Worm (Caenorhabditis elegans) whole organism, mixed stage, embryonic: ENCODE results near the gene M02D8.2.

Experiments used
- bed-3 ChIP-seq: fragments of 200-800 bp; sonication (Bioruptor generic); optimal IDR thresholded peaks from 3 replicates; lab custom pipeline; 2018; ENCODE audit warnings: mild to moderate bottlenecking, missing genetic modification characterization, moderate library complexity, missing compliant biosample characterization
- ceh-39 ChIP-seq: fragments of 150-350 bp; optimal IDR thresholded peaks from 2 replicates; lab custom pipeline; 2014; ENCODE audit warnings: missing biosample characterization, missing genetic modification characterization
- ceh-43 ChIP-seq: fragments of 200-800 bp; sonication (Bioruptor generic); optimal IDR thresholded peaks from 2 replicates; lab custom pipeline; 2018; ENCODE audit warnings: mild to moderate bottlenecking, missing genetic modification characterization, moderate library complexity, missing compliant biosample characterization
- ces-1 ChIP-seq: fragments of 150-350 bp; optimal IDR thresholded peaks from 2 replicates; lab custom pipeline; 2014; ENCODE audit warnings: missing biosample characterization, missing genetic modification reagents, missing genetic modification characterization
- cnd-1 ChIP-seq: fragments of 200-800 bp; sonication (Bioruptor generic); optimal IDR thresholded peaks from 2 replicates; lab custom pipeline; 2018; ENCODE audit warnings: mild to moderate bottlenecking, missing genetic modification characterization, missing compliant biosample characterization
- drap-1 ChIP-seq: fragments of 200-800 bp; sonication (Bioruptor generic); optimal IDR thresholded peaks from 3 replicates; lab custom pipeline; 2018; ENCODE audit warnings: mild to moderate bottlenecking, missing genetic modification characterization, missing compliant biosample characterization
- elt-1 ChIP-seq: sonication (generic microtip); optimal IDR thresholded peaks from 2 replicates; lab custom pipeline; 2017; ENCODE audit warnings: missing genetic modification characterization, mild to moderate bottlenecking, missing compliant biosample characterization, antibody characterized with exemption, moderate library complexity, borderline replicate concordance; ENCODE audit not compliant: insufficient read depth
- elt-3 ChIP-seq: fragments of 150-350 bp; optimal IDR thresholded peaks from 2 replicates; lab custom pipeline; 2014; ENCODE audit warnings: missing biosample characterization, missing genetic modification characterization
- ham-2 ChIP-seq: fragments of 200-800 bp; sonication (Bioruptor generic); optimal IDR thresholded peaks from 2 replicates; lab custom pipeline; 2018; ENCODE audit warnings: mild to moderate bottlenecking, missing genetic modification characterization, missing compliant biosample characterization
- lin-13 ChIP-seq: fragments of 150-350 bp; optimal IDR thresholded peaks from 2 replicates; lab custom pipeline; 2014; ENCODE audit warnings: missing biosample characterization, missing genetic modification characterization
- lin-32 ChIP-seq: fragments of 200-800 bp; sonication (Bioruptor generic); optimal IDR thresholded peaks from 2 replicates; lab custom pipeline; 2018; ENCODE audit warnings: mild to moderate bottlenecking, missing genetic modification characterization, missing compliant biosample characterization
- lsy-2 ChIP-seq: fragments of 150-350 bp; optimal IDR thresholded peaks from 2 replicates; lab custom pipeline; 2014; ENCODE audit warnings: missing biosample characterization, missing genetic modification characterization
- mab-5 ChIP-seq: fragments of 150-350 bp; optimal IDR thresholded peaks from 2 replicates; lab custom pipeline; 2014; ENCODE audit warnings: missing biosample characterization, missing genetic modification characterization
- mep-1 ChIP-seq: fragments of 150-350 bp; optimal IDR thresholded peaks from 2 replicates; lab custom pipeline; 2017; ENCODE audit warnings: missing biosample characterization, missing genetic modification reagents, missing genetic modification characterization, inconsistent platforms
- mls-2 ChIP-seq: sonication (generic microtip); optimal IDR thresholded peaks from 2 replicates; lab custom pipeline; 2016; ENCODE audit warnings: mild to moderate bottlenecking, missing genetic modification characterization, moderate library complexity, missing compliant biosample characterization
- nhr-12 ChIP-seq: fragments of 150-350 bp; optimal IDR thresholded peaks from 2 replicates; lab custom pipeline; 2014; ENCODE audit warnings: missing biosample characterization, missing genetic modification characterization
- nhr-237 ChIP-seq: fragments of 150-350 bp; optimal IDR thresholded peaks from 2 replicates; lab custom pipeline; 2014; ENCODE audit warnings: missing biosample characterization, missing genetic modification characterization
- nhr-76 ChIP-seq: sonication (generic microtip); optimal IDR thresholded peaks from 2 replicates; lab custom pipeline; 2017; ENCODE audit warnings: missing biosample characterization, missing genetic modification characterization
- sem-2 ChIP-seq: fragments of 200-800 bp; sonication (Bioruptor generic); optimal IDR thresholded peaks from 2 replicates; lab custom pipeline; 2018; ENCODE audit warnings: mild to moderate bottlenecking, missing genetic modification characterization, missing compliant biosample characterization
- snpc-4 ChIP-seq: fragments of 150-350 bp; optimal IDR thresholded peaks from 2 replicates; lab custom pipeline; 2014; ENCODE audit warnings: missing biosample characterization, missing genetic modification characterization
- tbx-8 ChIP-seq: fragments of 200-800 bp; sonication (Bioruptor generic); optimal IDR thresholded peaks from 2 replicates; lab custom pipeline; 2018; ENCODE audit warnings: mild to moderate bottlenecking, missing genetic modification characterization, moderate library complexity, missing compliant biosample characterization
- unc-120 ChIP-seq: sonication (generic microtip); optimal IDR thresholded peaks from 2 replicates; lab custom pipeline; 2017; ENCODE audit warnings: missing genetic modification characterization, missing compliant biosample characterization; ENCODE audit not compliant: poor library complexity, severe bottlenecking
- unc-39 ChIP-seq: fragments of 150-350 bp; optimal IDR thresholded peaks from 2 replicates; lab custom pipeline; 2014; ENCODE audit warnings: missing biosample characterization, missing genetic modification characterization
- unc-62 ChIP-seq: fragments of 150-350 bp; optimal IDR thresholded peaks from 2 replicates; lab custom pipeline; 2014; ENCODE audit warnings: missing biosample characterization, missing genetic modification reagents, missing genetic modification characterization
- zip-8 ChIP-seq: fragments of 150-350 bp; optimal IDR thresholded peaks from 2 replicates; lab custom pipeline; 2014; ENCODE audit warnings: missing biosample characterization, missing genetic modification characterization
- ztf-11 ChIP-seq: fragments of 150-350 bp; optimal IDR thresholded peaks from 2 replicates; lab custom pipeline; 2014; ENCODE audit warnings: missing biosample characterization, missing genetic modification characterization

M02D8.2 gene

DNA sequence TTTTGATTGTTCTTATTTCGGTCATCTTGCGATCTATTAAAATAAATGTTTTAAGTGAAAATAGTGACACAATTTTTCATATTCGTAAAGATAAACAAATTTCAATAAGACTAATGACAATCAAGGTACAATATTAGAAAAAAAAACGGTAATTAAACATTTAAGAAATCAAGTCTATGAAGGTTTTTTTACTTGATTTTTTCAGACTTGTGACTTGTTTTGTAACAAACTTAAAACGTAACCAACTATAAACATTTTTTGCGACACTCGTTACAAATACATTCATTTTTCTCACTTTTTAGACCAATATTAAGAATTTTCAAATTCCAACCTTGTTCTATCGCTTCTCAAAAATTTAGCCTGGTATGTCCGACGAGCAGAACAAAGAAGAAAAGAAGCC is at the start of gene M02D8.2:
M02D8.2 (plus strand) TSS at position 301 of the 400 bp plus-strand sequence.
- TF ChIP-seq unc-62 (GFP tag; lab: Kevin White, UChicago), result no peak
- no peak for TF ChIP-seq zip-8

ce11 chrX:8697517-8697916 is 42.0 kb upstream of the M02D8.2 start, which contains the start of gene frpr-8:
Gene frpr-8 (plus strand): TSS chrX:8697817.
- TF ChIP-seq sem-2 (GFP tag; lab: Kevin White, UChicago) (no peak), lin-32 (GFP tag; lab: Kevin White, UChicago) (no peak), elt-1 (tag; lab: Kevin White, UChicago) (no peak), mab-5 (tag; lab: Kevin White, UChicago) (no peak), nhr-76 (tag; lab: Kevin White, UChicago) (no peak), ceh-39 (tag; lab: Kevin White, UChicago) (no peak), lin-13 (tag; lab: Kevin White, UChicago) (no peak), ham-2 (no peak), unc-120 (no peak), ztf-11 (no peak), lsy-2 (no peak), ceh-43 (GFP tag; lab: Kevin White, UChicago) (no peak), bed-3 (no peak), unc-62 (GFP tag; lab: Kevin White, UChicago) (no peak), ces-1 (GFP tag; lab: Kevin White, UChicago) (no peak), cnd-1 (tag; lab: Kevin White, UChicago) (no peak), unc-39 (tag; lab: Kevin White, UChicago) (no peak), nhr-12 (tag; lab: Kevin White, UChicago) (no peak)

DNA sequence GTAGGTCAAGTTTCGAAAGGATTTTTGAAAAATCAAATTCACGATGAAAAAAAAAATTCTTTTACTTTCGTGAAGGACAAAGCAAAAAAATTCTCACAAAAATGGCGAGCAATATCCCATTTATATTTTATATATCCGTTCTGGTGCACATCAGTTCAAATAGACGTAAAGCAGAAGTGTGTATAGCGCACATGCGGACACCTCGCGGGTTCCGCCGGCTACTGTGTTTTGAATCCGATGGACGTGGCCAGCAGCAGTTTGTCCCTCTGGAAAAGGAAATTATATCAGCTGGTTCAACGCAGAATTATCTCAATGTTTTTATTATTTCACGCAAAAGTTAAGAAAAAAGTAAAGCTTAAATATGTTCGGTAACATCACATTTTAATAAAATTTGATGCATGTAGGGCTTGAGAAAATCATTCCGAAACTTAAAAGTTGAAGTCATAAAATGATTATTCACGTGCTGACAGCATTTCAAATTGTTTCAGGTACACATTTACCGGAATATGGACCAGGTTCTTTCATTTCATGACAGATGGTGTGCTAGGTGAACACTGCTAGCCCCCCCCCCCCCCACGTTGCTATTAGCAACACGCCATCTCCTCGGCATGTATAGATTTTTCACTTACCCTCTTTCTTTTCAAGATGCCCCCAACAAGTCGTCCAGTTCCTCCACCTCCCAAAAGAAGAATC is 35.7 kb upstream of the M02D8.2 start, which contains the start of gene jbts-14:
jbts-14 (plus strand) TSS at position 643 of the 693 bp plus-strand sequence.
- no peak for TF ChIP-seq mls-2
- TF ChIP-seq mep-1 (tag; lab: Kevin White, UChicago), result no peak
- TF ChIP-seq sem-2 (GFP tag; lab: Kevin White, UChicago), result no peak
- TF ChIP-seq unc-39 (tag; lab: Kevin White, UChicago), result no peak
- TF ChIP-seq ceh-43 (GFP tag; lab: Kevin White, UChicago), result no peak
- no peak for TF ChIP-seq ces-1 (GFP tag; lab: Kevin White, UChicago)

ce11 chrX:8704830-8705229 is 34.6 kb upstream of the M02D8.2 start:
- TF ChIP-seq unc-120 (no peak), tbx-8 (GFP tag; lab: Kevin White, UChicago) (no peak), lin-13 (tag; lab: Kevin White, UChicago) (no peak), sem-2 (GFP tag; lab: Kevin White, UChicago) (no peak), elt-1 (tag; lab: Kevin White, UChicago) (no peak), ceh-39 (tag; lab: Kevin White, UChicago) (no peak)

DNA sequence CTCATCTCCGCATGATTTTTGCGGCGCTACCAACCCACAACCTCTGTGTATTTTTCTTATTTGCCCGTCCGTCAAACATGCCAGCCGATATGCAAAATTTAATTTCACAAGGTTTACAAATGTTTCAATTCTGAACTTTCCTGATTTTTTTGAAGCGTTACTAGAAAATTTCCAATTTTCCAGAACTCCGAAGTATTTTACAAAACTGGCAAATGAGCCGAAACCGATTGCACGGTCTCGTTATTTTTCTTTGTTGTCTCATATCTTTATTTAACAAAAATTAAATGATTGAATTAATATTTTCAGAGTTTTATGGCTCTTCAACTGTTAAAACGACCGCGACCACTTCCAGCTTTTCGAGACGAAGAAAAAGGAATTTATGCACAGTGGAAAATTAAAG is 31.4 kb upstream of the M02D8.2 start, which contains the start of gene F53A9.3:
F53A9.3 (plus strand) TSS at position 301 of the 400 bp plus-strand sequence.
- TF ChIP-seq drap-1, result no peak

- TF ChIP-seq elt-1 (tag; lab: Kevin White, UChicago) (no peak), nhr-237 (no peak), zip-8 (peak; percentile 9), ces-1 (GFP tag; lab: Kevin White, UChicago) (no peak), ceh-43 (GFP tag; lab: Kevin White, UChicago) (no peak), elt-3 (tag; lab: Kevin White, UChicago) (no peak), snpc-4 (tag; lab: Kevin White, UChicago) (no peak), sem-2 (GFP tag; lab: Kevin White, UChicago) (no peak)
These were observed 30.0 kb upstream of the M02D8.2 start, which contains the start of gene kreg-1 for ce11 chrX:8709424-8709823. Gene kreg-1 (plus strand): TSS chrX:8709764.
